Worm (Caenorhabditis elegans) whole organism, early embryonic: ENCODE data around the gene sec-24.1.

ENCODE experiments used
- B0310.2 ChIP-seq: sonication (generic microtip); optimal IDR thresholded peaks from 2 replicates; lab custom pipeline; 2016; ENCODE audit warnings: mild to moderate bottlenecking, missing genetic modification characterization, missing compliant biosample characterization
- F13C5.2 ChIP-seq: sonication (generic microtip); optimal IDR thresholded peaks from 2 replicates; lab custom pipeline; 2017; ENCODE audit warnings: mild to moderate bottlenecking, missing genetic modification characterization, inconsistent platforms, missing compliant biosample characterization
- aly-1 ChIP-seq: sonication (generic microtip); optimal IDR thresholded peaks from 2 replicates; lab custom pipeline; 2016; ENCODE audit warnings: missing genetic modification characterization, missing compliant biosample characterization
- ama-1 ChIP-seq: fragments of 150-350 bp; optimal IDR thresholded peaks from 2 replicates; lab custom pipeline; 2014
- ets-7 ChIP-seq: sonication (generic microtip); optimal IDR thresholded peaks from 2 replicates; lab custom pipeline; 2016; ENCODE audit warnings: missing genotype, missing genetic modification characterization, missing compliant biosample characterization
- flt-1 ChIP-seq: fragments of 200-800 bp; sonication (Bioruptor generic); IDR thresholded peaks from 2 replicates; pipeline ENCODE4 v1.3.6; 2022; ENCODE audit warnings: missing genetic modification characterization, missing compliant biosample characterization
- hmbx-1 ChIP-seq: sonication (generic microtip); optimal IDR thresholded peaks from 2 replicates; lab custom pipeline; 2016; ENCODE audit warnings: mild to moderate bottlenecking, missing genetic modification characterization, missing compliant biosample characterization
- hmg-4 ChIP-seq: fragments of 200-800 bp; sonication (Bioruptor generic); optimal IDR thresholded peaks from 2 replicates; lab custom pipeline; 2018; ENCODE audit warnings: mild to moderate bottlenecking, missing genetic modification characterization, missing compliant biosample characterization
- hnd-1 ChIP-seq: sonication (generic microtip); optimal IDR thresholded peaks from 2 replicates; lab custom pipeline; 2016; ENCODE audit warnings: missing genetic modification characterization, missing compliant biosample characterization
- pes-1 ChIP-seq: fragments of 200-800 bp; sonication (Bioruptor generic); IDR thresholded peaks from 2 replicates; pipeline ENCODE4 v1.3.6; 2022; ENCODE audit warnings: missing genetic modification reagents, missing genetic modification characterization, missing compliant biosample characterization
- scrt-1 ChIP-seq: fragments of 200-800 bp; sonication (Bioruptor generic); IDR thresholded peaks from 2 replicates; pipeline ENCODE4 v1.3.6; 2022; ENCODE audit warnings: missing genetic modification characterization, missing compliant biosample characterization
- sea-1 ChIP-seq: fragments of 200-800 bp; sonication (Bioruptor generic); conservative IDR thresholded peaks from 2 replicates; pipeline ENCODE4 v1.3.6; 2022; ENCODE audit warnings: missing genetic modification characterization, missing compliant biosample characterization
- tbx-11 ChIP-seq: fragments of 200-800 bp; sonication (Bioruptor generic); IDR thresholded peaks from 2 replicates; pipeline ENCODE4 v1.3.6; 2022; ENCODE audit warnings: missing genetic modification characterization, missing compliant biosample characterization
- tbx-37 ChIP-seq: fragments of 200-800 bp; sonication (Bioruptor generic); conservative IDR thresholded peaks from 2 replicates; pipeline ENCODE4 v1.3.6; 2022; ENCODE audit warnings: missing genetic modification reagents, missing genetic modification characterization, missing compliant biosample characterization

DNA sequence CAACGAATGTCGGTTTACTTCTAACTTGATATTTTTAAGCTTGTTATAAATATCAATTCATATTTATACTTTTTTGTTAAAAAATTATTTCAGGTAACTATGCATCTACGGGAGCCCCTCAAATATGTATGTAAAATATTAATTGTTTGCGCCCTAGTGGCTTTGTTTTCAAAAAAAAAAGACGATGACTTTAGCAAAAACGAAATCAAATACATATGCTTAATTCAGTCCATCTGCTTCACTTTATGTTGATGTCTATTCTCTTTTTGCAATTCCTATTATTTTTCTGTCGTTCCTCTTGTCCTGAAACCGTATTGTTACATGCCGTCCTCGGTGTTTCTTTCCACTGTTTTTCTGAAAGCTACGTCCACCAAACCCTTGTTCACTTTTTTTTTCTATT is 3.8 kb upstream of the sec-24.1 start:
- TF ChIP-seq scrt-1 (GFP tag; lab: Robert Waterston, UW) (no peak), ama-1 (no peak), hnd-1 (no peak), tbx-11 (GFP tag; lab: Robert Waterston, UW) (no peak), flt-1 (GFP tag; lab: Robert Waterston, UW) (no peak), hmbx-1 (tag; lab: Kevin White, UChicago) (no peak), hmg-4 (GFP tag; lab: Kevin White, UChicago) (no peak), sea-1 (no peak), B0310.2 (tag; lab: Kevin White, UChicago) (no peak), pes-1 (GFP tag; lab: Robert Waterston, UW) (no peak), aly-1 (tag; lab: Kevin White, UChicago) (no peak), ets-7 (tag; lab: Kevin White, UChicago) (no peak), F13C5.2 (tag; lab: Kevin White, UChicago) (no peak), tbx-37 (GFP tag; lab: Robert Waterston, UW) (no peak)
